Worm (Caenorhabditis elegans) whole organism, young adult: ENCODE results near the gene F58G6.3.
"Not testable (repeated sequence)": the region's sequence is repeated elsewhere in the genome, so short reads cannot be mapped to it uniquely, and the experiment has no call there.

Experiments
- F39B2.1 ChIP-seq: fragments of 200-800 bp; sonication (Bioruptor generic); IDR thresholded peaks from 2 replicates; pipeline ENCODE4 v1.3.6; 2022; ENCODE audit warnings: missing genetic modification reagents, missing genetic modification characterization, missing compliant biosample characterization
- F49E8.2 ChIP-seq: sonication (generic microtip); optimal IDR thresholded peaks from 3 replicates; lab custom pipeline; 2017; ENCODE audit warnings: missing genetic modification characterization, mild to moderate bottlenecking, missing compliant biosample characterization, antibody characterized with exemption, moderate library complexity; ENCODE audit not compliant: insufficient read depth
- K11D2.4 ChIP-seq: fragments of 200-800 bp; sonication (Bioruptor generic); IDR thresholded peaks from 2 replicates; pipeline ENCODE4 v1.3.6; 2022; ENCODE audit warnings: missing genetic modification reagents, missing genetic modification characterization, missing compliant biosample characterization
- T26A5.8 ChIP-seq: sonication (generic microtip); optimal IDR thresholded peaks from 2 replicates; lab custom pipeline; 2016; ENCODE audit warnings: missing genetic modification characterization, missing compliant biosample characterization
- Y67H2A.10 ChIP-seq: fragments of 200-800 bp; sonication (Bioruptor generic); conservative IDR thresholded peaks from 2 replicates; pipeline ENCODE4 v1.3.6; 2022; ENCODE audit warnings: missing genetic modification reagents, missing genetic modification characterization, missing compliant biosample characterization
- ama-1 ChIP-seq, 3 experiments: fragments of 150-350 bp in 1 of 3; sonication (generic microtip) in 2 of 3; optimal IDR thresholded peaks; 2 replicates each; lab custom pipeline; 2014 to 2018; ENCODE audit warnings: missing biosample characterization in 2 of 3, missing genetic modification characterization in 2 of 3, missing genetic modification reagents in 2 of 3
- ccch-3 ChIP-seq: fragments of 200-800 bp; sonication (Bioruptor generic); optimal IDR thresholded peaks from 2 replicates; lab custom pipeline; 2018; ENCODE audit warnings: mild to moderate bottlenecking, missing genetic modification characterization, missing compliant biosample characterization
- egl-44 ChIP-seq: fragments of 200-800 bp; sonication (Bioruptor generic); IDR thresholded peaks from 2 replicates; pipeline ENCODE4 v1.3.6; 2022; ENCODE audit warnings: missing genetic modification reagents, missing genetic modification characterization, missing compliant biosample characterization
- ekl-4 ChIP-seq: fragments of 200-800 bp; sonication (Bioruptor generic); IDR thresholded peaks from 2 replicates; pipeline ENCODE4 v1.3.6; 2022; ENCODE audit warnings: missing genetic modification reagents, missing genetic modification characterization, missing compliant biosample characterization
- ets-4 ChIP-seq: fragments of 200-800 bp; sonication (Bioruptor generic); optimal IDR thresholded peaks from 2 replicates; lab custom pipeline; 2018; ENCODE audit warnings: mild to moderate bottlenecking, missing genetic modification characterization, missing compliant biosample characterization
- gei-17 ChIP-seq: fragments of 200-800 bp; sonication (Bioruptor generic); optimal IDR thresholded peaks from 2 replicates; lab custom pipeline; 2018; ENCODE audit warnings: mild to moderate bottlenecking, missing genetic modification characterization, missing compliant biosample characterization
- hlh-26 ChIP-seq: fragments of 200-800 bp; sonication (Bioruptor generic); conservative IDR thresholded peaks from 2 replicates; pipeline ENCODE4 v1.3.6; 2022; ENCODE audit warnings: missing genetic modification reagents, missing genetic modification characterization, missing compliant biosample characterization
- hmg-20 ChIP-seq: fragments of 200-800 bp; sonication (Bioruptor generic); IDR thresholded peaks from 2 replicates; pipeline ENCODE4 v1.3.6; 2022; ENCODE audit warnings: missing genetic modification reagents, missing genetic modification characterization, missing compliant biosample characterization
- hrde-1 ChIP-seq: sonication (generic microtip); optimal IDR thresholded peaks from 2 replicates; lab custom pipeline; 2016; ENCODE audit warnings: missing genetic modification characterization, mild to moderate bottlenecking, missing compliant biosample characterization, moderate library complexity, missing genotype, missing genetic modification reagents, borderline replicate concordance
- hsf-1 ChIP-seq: fragments of 200-800 bp; sonication (Bioruptor generic); IDR thresholded peaks from 2 replicates; pipeline ENCODE4 v1.3.6; 2022; ENCODE audit warnings: missing genetic modification reagents, missing genetic modification characterization, missing compliant biosample characterization
- let-526 ChIP-seq: fragments of 200-800 bp; sonication (Bioruptor generic); IDR thresholded peaks from 2 replicates; pipeline ENCODE4 v1.3.6; 2022; ENCODE audit warnings: missing genetic modification reagents, missing genetic modification characterization, missing compliant biosample characterization
- lir-1 ChIP-seq: fragments of 200-800 bp; sonication (Bioruptor generic); conservative IDR thresholded peaks from 2 replicates; pipeline ENCODE4 v1.3.6; 2022; ENCODE audit warnings: missing genetic modification reagents, missing genetic modification characterization, missing compliant biosample characterization
- madf-6 ChIP-seq: fragments of 200-800 bp; sonication (Bioruptor generic); IDR thresholded peaks from 2 replicates; pipeline ENCODE4 v1.3.6; 2022; ENCODE audit warnings: missing genetic modification reagents, missing genetic modification characterization, missing compliant biosample characterization
- mcd-1 ChIP-seq: fragments of 200-800 bp; sonication (Bioruptor generic); IDR thresholded peaks from 2 replicates; pipeline ENCODE4 v1.3.6; 2022; ENCODE audit warnings: missing genetic modification reagents, missing genetic modification characterization, missing compliant biosample characterization
- mel-28 ChIP-seq: sonication (generic microtip); optimal IDR thresholded peaks from 2 replicates; lab custom pipeline; 2016; ENCODE audit warnings: borderline replicate concordance, mild to moderate bottlenecking, missing genetic modification characterization, missing compliant biosample characterization
- nhr-27 ChIP-seq: fragments of 200-800 bp; sonication (Bioruptor generic); optimal IDR thresholded peaks from 2 replicates; lab custom pipeline; 2018; ENCODE audit warnings: mild to moderate bottlenecking, missing genetic modification characterization, moderate library complexity, missing compliant biosample characterization
- rec-8 ChIP-seq, 2 experiments: sonication (generic microtip); optimal IDR thresholded peaks; 2 replicates each; lab custom pipeline; 2016; ENCODE audit warnings: mild to moderate bottlenecking in 2 of 2, missing genetic modification characterization in 2 of 2, missing genetic modification reagents in 2 of 2, missing genotype in 2 of 2, missing biosample characterization in 1 of 2, missing compliant biosample characterization in 1 of 2, moderate library complexity in 1 of 2
- sdz-38 ChIP-seq: sonication (generic microtip); optimal IDR thresholded peaks from 2 replicates; lab custom pipeline; 2016; ENCODE audit warnings: missing genotype, missing genetic modification characterization, missing compliant biosample characterization
- somi-1 ChIP-seq: fragments of 200-800 bp; sonication (Bioruptor generic); optimal IDR thresholded peaks from 2 replicates; lab custom pipeline; 2018; ENCODE audit warnings: mild to moderate bottlenecking, missing genetic modification characterization, missing compliant biosample characterization
- unc-130 ChIP-seq: sonication (generic microtip); optimal IDR thresholded peaks from 2 replicates; lab custom pipeline; 2016; ENCODE audit warnings: missing genetic modification reagents, missing genetic modification characterization, missing compliant biosample characterization
- zfh-2 ChIP-seq: fragments of 200-800 bp; sonication (Bioruptor generic); conservative IDR thresholded peaks from 2 replicates; pipeline ENCODE4 v1.3.6; 2022; ENCODE audit warnings: missing genetic modification reagents, missing genetic modification characterization, missing compliant biosample characterization
- ztf-26 ChIP-seq: sonication (generic microtip); optimal IDR thresholded peaks from 2 replicates; lab custom pipeline; 2017; ENCODE audit warnings: missing genetic modification characterization, missing compliant biosample characterization

Gene F58G6.3

ce11 chrIV:9683433-9683832 lies 30.1 kb downstream of the F58G6.3 start, which contains the start of the genes htas-1 and ZK1251.3:
htas-1 (minus strand) TSS chrIV:9683533.
ZK1251.3 (plus strand) TSS chrIV:9683658.
- TF ChIP-seq mel-28 (tag; lab: Kevin White, UChicago), result no peak
- TF ChIP-seq hsf-1, result no peak
- TF ChIP-seq F49E8.2, result no peak
- no peak for TF ChIP-seq let-526
- TF ChIP-seq K11D2.4 (GFP tag; lab: Robert Waterston, UW), result no peak
- TF ChIP-seq F39B2.1 (GFP tag; lab: Robert Waterston, UW), result no peak
- TF ChIP-seq ztf-26, result no peak
- TF ChIP-seq egl-44 (GFP tag; lab: Robert Waterston, UW), result no peak
- no peak for TF ChIP-seq hlh-26 (GFP tag; lab: Robert Waterston, UW)
- no peak for TF ChIP-seq rec-8 (tag; optimal IDR thresholded peaks at IDR 0.05; lab: Kevin White, UChicago)
- no peak for TF ChIP-seq hmg-20 (GFP tag; lab: Robert Waterston, UW)
- TF ChIP-seq somi-1, result no peak

- TF ChIP-seq ets-4; Y67H2A.10 (GFP tag; lab: Robert Waterston, UW); ekl-4 (GFP tag; lab: Robert Waterston, UW): not testable (repeated sequence)
- TF ChIP-seq, all 124 proteins: peak for 0; not testable (repeated sequence) for 124
Measured at ce11 chrIV:9688715-9689114, 35.4 kb downstream of the F58G6.3 start, which contains the start of gene msp-76. msp-76 (plus strand) TSS chrIV:9689015.

- TF ChIP-seq let-526, result no peak
- TF ChIP-seq T26A5.8 (tag; lab: Kevin White, UChicago), result no peak
- TF ChIP-seq Y67H2A.10 (GFP tag; lab: Robert Waterston, UW), result no peak
- no peak for TF ChIP-seq nhr-27 (tag; lab: Kevin White, UChicago)
- TF ChIP-seq ccch-3 (GFP tag; lab: Kevin White, UChicago), result no peak
Measured at ce11 chrIV:9690644-9691043, 37.3 kb downstream of the F58G6.3 start, which contains the start of gene sdz-36. sdz-36 (plus strand) TSS chrIV:9690944.

ce11 chrIV:9692874-9693273 lies 39.5 kb downstream of the F58G6.3 start, which contains the start of gene twk-9:
twk-9 (plus strand) TSS chrIV:9693174.
- TF ChIP-seq mcd-1 (GFP tag; lab: Robert Waterston, UW) (no peak), mel-28 (tag; lab: Kevin White, UChicago) (no peak), Y67H2A.10 (GFP tag; lab: Robert Waterston, UW) (no peak), lir-1 (no peak)

ce11 chrIV:9696513-9696912 lies 43.2 kb downstream of the F58G6.3 start:
- TF ChIP-seq sdz-38, result no peak
- peak; percentile 42 for TF ChIP-seq hrde-1 (tag; lab: Kevin White, UChicago)
- TF ChIP-seq unc-130 (GFP tag; lab: Kevin White, UChicago), result no peak
- TF ChIP-seq madf-6 (GFP tag; lab: Robert Waterston, UW), result peak; percentile 32; the same call in 1 of the 2 replicates

- no peak for TF ChIP-seq gei-17 (GFP tag; lab: Kevin White, UChicago)
- no peak for TF ChIP-seq egl-44 (GFP tag; lab: Robert Waterston, UW)
- TF ChIP-seq zfh-2, result no peak
- no peak for TF ChIP-seq ama-1 (optimal IDR thresholded peaks at IDR 0.05; lab: Kevin White, UChicago)
- no peak for TF ChIP-seq ama-1 (GFP tag; optimal IDR thresholded peaks at IDR 0.05; lab: Kevin White, UChicago)
Measured at ce11 chrIV:9697869-9698268, 44.5 kb downstream of the F58G6.3 start.
